Fruit fly (Drosophila melanogaster) whole organism, embryonic: Measurements from ENCODE around the gene P5cr-2.

ENCODE experiments used
- Asciz ChIP-seq: fragments of 200-800 bp; sonication (Bioruptor generic); optimal IDR thresholded peaks from 2 replicates; lab custom pipeline; 2017; ENCODE audit warnings: missing biosample characterization, mild to moderate bottlenecking, missing genetic modification characterization, missing genetic modification reagents
- B-H2 ChIP-seq: fragments of 200-800 bp; sonication (Bioruptor generic); optimal IDR thresholded peaks from 2 replicates; lab custom pipeline; 2018; ENCODE audit warnings: missing biosample characterization, mild to moderate bottlenecking, missing genetic modification characterization
- CG10654 ChIP-seq: fragments of 200-800 bp; sonication (Bioruptor generic); optimal IDR thresholded peaks from 2 replicates; lab custom pipeline; 2016; ENCODE audit warnings: missing biosample characterization, missing genetic modification characterization
- CG11456 ChIP-seq: fragments of 200-800 bp; sonication (Bioruptor generic); IDR thresholded peaks from 3 replicates; pipeline ENCODE4 v1.3.6; 2022; ENCODE audit warnings: missing biosample characterization, missing genetic modification characterization
- CG12104 ChIP-seq: fragments of 200-800 bp; sonication (Bioruptor generic); optimal IDR thresholded peaks from 3 replicates; lab custom pipeline; 2016; ENCODE audit warnings: missing biosample characterization, missing genetic modification characterization
- CG12659 ChIP-seq: fragments of 200-800 bp; sonication (Bioruptor generic); optimal IDR thresholded peaks from 3 replicates; lab custom pipeline; 2017; ENCODE audit warnings: mild to moderate bottlenecking, missing biosample characterization, missing genetic modification reagents, missing genetic modification characterization
- CG13123 ChIP-seq: fragments of 200-800 bp; sonication (Bioruptor generic); optimal IDR thresholded peaks from 2 replicates; lab custom pipeline; 2016; ENCODE audit warnings: missing biosample characterization, missing genetic modification characterization
- CG13424 ChIP-seq: fragments of 200-800 bp; sonication (Bioruptor generic); optimal IDR thresholded peaks from 2 replicates; lab custom pipeline; 2019; ENCODE audit warnings: missing biosample characterization, mild to moderate bottlenecking, missing genetic modification characterization, moderate library complexity
- CG14014 ChIP-seq: fragments of 200-800 bp; sonication (Bioruptor generic); IDR thresholded peaks from 2 replicates; pipeline ENCODE4 v1.3.6; 2022; ENCODE audit warnings: missing biosample characterization, missing genetic modification characterization
- CG14667 ChIP-seq: fragments of 200-800 bp; sonication (Bioruptor generic); IDR thresholded peaks from 2 replicates; pipeline ENCODE4 v1.3.6; 2022; ENCODE audit warnings: missing biosample characterization, missing genetic modification characterization
- CG15073 ChIP-seq: fragments of 200-800 bp; sonication (Bioruptor generic); optimal IDR thresholded peaks from 2 replicates; lab custom pipeline; 2016; ENCODE audit warnings: missing biosample characterization, missing genetic modification characterization
- CG1603 ChIP-seq: fragments of 200-800 bp; sonication (Bioruptor generic); optimal IDR thresholded peaks from 2 replicates; lab custom pipeline; 2019; ENCODE audit warnings: missing biosample characterization, mild to moderate bottlenecking, missing genetic modification characterization, moderate library complexity
- CG2678 ChIP-seq: fragments of 200-800 bp; sonication (Bioruptor generic); optimal IDR thresholded peaks from 3 replicates; lab custom pipeline; 2019; ENCODE audit warnings: missing biosample characterization, mild to moderate bottlenecking, missing genetic modification characterization, moderate library complexity
- CG7987 ChIP-seq: fragments of 200-800 bp; sonication (Bioruptor generic); optimal IDR thresholded peaks from 2 replicates; lab custom pipeline; 2018; ENCODE audit warnings: missing biosample characterization, mild to moderate bottlenecking, missing genetic modification characterization, moderate library complexity
- CG8924 ChIP-seq: fragments of 200-800 bp; optimal IDR thresholded peaks from 3 replicates; lab custom pipeline; 2019; ENCODE audit warnings: missing biosample characterization, mild to moderate bottlenecking, missing genetic modification characterization, moderate library complexity
- Dad ChIP-seq: fragments of 200-800 bp; sonication (Bioruptor generic); optimal IDR thresholded peaks from 3 replicates; lab custom pipeline; 2016; ENCODE audit warnings: missing biosample characterization, missing genetic modification characterization
- Dbx ChIP-seq: fragments of 200-800 bp; sonication (Bioruptor generic); IDR thresholded peaks from 3 replicates; pipeline ENCODE4 v1.3.6; 2022; ENCODE audit warnings: missing biosample characterization, missing genetic modification characterization
- HLH3B ChIP-seq: fragments of 200-800 bp; sonication (Bioruptor generic); IDR thresholded peaks from 2 replicates; pipeline ENCODE4 v1.3.6; 2022; ENCODE audit warnings: missing biosample characterization, missing genetic modification characterization
- Med ChIP-seq: fragments of 200-800 bp; sonication (Bioruptor generic); peaks from one replicate; lab custom pipeline; 2016; ENCODE audit warnings: missing biosample characterization, missing genetic modification characterization, mild to moderate bottlenecking, inconsistent platforms, moderate library complexity
- Myb ChIP-seq: fragments of 200-800 bp; sonication (Bioruptor generic); optimal IDR thresholded peaks from 2 replicates; lab custom pipeline; 2016; ENCODE audit warnings: missing biosample characterization, missing genetic modification characterization
- NFAT ChIP-seq: fragments of 200-800 bp; sonication (Bioruptor generic); IDR thresholded peaks from 2 replicates; pipeline ENCODE4 v1.3.6; 2022; ENCODE audit warnings: missing biosample characterization, missing genetic modification characterization
- Neu2 ChIP-seq: fragments of 200-800 bp; sonication (Bioruptor generic); optimal IDR thresholded peaks from 3 replicates; lab custom pipeline; 2016; ENCODE audit warnings: missing biosample characterization, missing genetic modification characterization, borderline replicate concordance
- Opbp ChIP-seq: fragments of 200-800 bp; sonication (Bioruptor generic); IDR thresholded peaks from 3 replicates; pipeline ENCODE4 v1.3.6; 2022; ENCODE audit warnings: missing biosample characterization, missing genetic modification characterization; ENCODE audit not compliant: partially characterized antibody
- Sox102F ChIP-seq: fragments of 200-800 bp; sonication (Bioruptor generic); optimal IDR thresholded peaks from 2 replicates; lab custom pipeline; 2018; ENCODE audit warnings: missing biosample characterization, mild to moderate bottlenecking, missing genetic modification characterization, moderate library complexity
- Xrp1 ChIP-seq: fragments of 200-800 bp; sonication (Bioruptor generic); IDR thresholded peaks from 2 replicates; pipeline ENCODE4 v1.3.6; 2022; ENCODE audit warnings: missing biosample characterization, missing genetic modification characterization
- YL-1 ChIP-seq: fragments of 200-800 bp; sonication (Bioruptor generic); optimal IDR thresholded peaks from 3 replicates; lab custom pipeline; 2017; ENCODE audit warnings: missing biosample characterization, mild to moderate bottlenecking, missing genetic modification characterization
- abd-A ChIP-seq: fragments of 200-800 bp; sonication (Bioruptor generic); optimal IDR thresholded peaks from 3 replicates; lab custom pipeline; 2019; ENCODE audit warnings: missing biosample characterization, mild to moderate bottlenecking, missing genetic modification characterization, moderate library complexity
- aop ChIP-seq: fragments of 200-800 bp; sonication (Bioruptor generic); IDR thresholded peaks from 2 replicates; pipeline ENCODE4 v1.3.6; 2022; ENCODE audit warnings: missing biosample characterization, missing genetic modification characterization
- bab2 ChIP-seq: fragments of 200-800 bp; sonication (Bioruptor generic); optimal IDR thresholded peaks from 2 replicates; lab custom pipeline; 2016; ENCODE audit warnings: missing biosample characterization, missing genetic modification characterization
- chinmo ChIP-seq: fragments of 200-800 bp; sonication (Bioruptor generic); IDR thresholded peaks from 4 replicates; pipeline ENCODE4 v1.3.6; 2022; ENCODE audit warnings: missing biosample characterization, missing genetic modification characterization; ENCODE audit not compliant: partially characterized antibody
- chm ChIP-seq: fragments of 200-800 bp; sonication (Bioruptor generic); IDR thresholded peaks from 2 replicates; pipeline ENCODE4 v1.3.6; 2022; ENCODE audit warnings: missing biosample characterization, missing genetic modification characterization
- dmrt11E ChIP-seq: fragments of 200-800 bp; sonication (Bioruptor generic); optimal IDR thresholded peaks from 3 replicates; lab custom pipeline; 2018; ENCODE audit warnings: missing biosample characterization, mild to moderate bottlenecking, missing genetic modification characterization, moderate library complexity
- jumu ChIP-seq: fragments of 200-800 bp; sonication (Bioruptor generic); optimal IDR thresholded peaks from 3 replicates; lab custom pipeline; 2016; ENCODE audit warnings: missing biosample characterization, missing genetic modification characterization
- kah ChIP-seq: fragments of 200-800 bp; sonication (Bioruptor generic); optimal IDR thresholded peaks from 2 replicates; lab custom pipeline; 2018; ENCODE audit warnings: missing biosample characterization, mild to moderate bottlenecking, missing genetic modification characterization
- lab ChIP-seq: fragments of 200-800 bp; sonication (Bioruptor generic); optimal IDR thresholded peaks from 3 replicates; lab custom pipeline; 2017; ENCODE audit warnings: missing biosample characterization, missing genetic modification characterization, mild to moderate bottlenecking, moderate library complexity, missing genetic modification reagents
- pho ChIP-seq: fragments of 200-800 bp; sonication (Bioruptor generic); optimal IDR thresholded peaks from 2 replicates; lab custom pipeline; 2016; ENCODE audit warnings: missing biosample characterization, missing genetic modification characterization
- pum ChIP-seq: fragments of 200-800 bp; sonication (Bioruptor generic); optimal IDR thresholded peaks from 2 replicates; lab custom pipeline; 2016; ENCODE audit warnings: missing biosample characterization, missing genetic modification characterization
- pzg ChIP-seq: fragments of 200-800 bp; sonication (Bioruptor generic); optimal IDR thresholded peaks from 3 replicates; lab custom pipeline; 2018; ENCODE audit warnings: missing biosample characterization, mild to moderate bottlenecking, missing genetic modification characterization, moderate library complexity
- so ChIP-seq: fragments of 200-800 bp; sonication (Bioruptor generic); IDR thresholded peaks from 3 replicates; pipeline ENCODE4 v1.3.6; 2022; ENCODE audit warnings: missing biosample characterization, missing genetic modification characterization
- toy ChIP-seq: fragments of 200-800 bp; sonication (Bioruptor generic); IDR thresholded peaks from 2 replicates; pipeline ENCODE4 v1.3.6; 2022; ENCODE audit warnings: missing biosample characterization, missing genetic modification characterization
- unc-4 ChIP-seq: fragments of 200-800 bp; sonication (Bioruptor generic); IDR thresholded peaks from 2 replicates; pipeline ENCODE4 v1.3.6; 2022; ENCODE audit warnings: missing biosample characterization, missing genetic modification characterization; ENCODE audit not compliant: partially characterized antibody
- yki ChIP-seq: fragments of >200 bp; optimal IDR thresholded peaks from 3 replicates; lab custom pipeline; 2018

The P5cr-2 gene

DNA sequence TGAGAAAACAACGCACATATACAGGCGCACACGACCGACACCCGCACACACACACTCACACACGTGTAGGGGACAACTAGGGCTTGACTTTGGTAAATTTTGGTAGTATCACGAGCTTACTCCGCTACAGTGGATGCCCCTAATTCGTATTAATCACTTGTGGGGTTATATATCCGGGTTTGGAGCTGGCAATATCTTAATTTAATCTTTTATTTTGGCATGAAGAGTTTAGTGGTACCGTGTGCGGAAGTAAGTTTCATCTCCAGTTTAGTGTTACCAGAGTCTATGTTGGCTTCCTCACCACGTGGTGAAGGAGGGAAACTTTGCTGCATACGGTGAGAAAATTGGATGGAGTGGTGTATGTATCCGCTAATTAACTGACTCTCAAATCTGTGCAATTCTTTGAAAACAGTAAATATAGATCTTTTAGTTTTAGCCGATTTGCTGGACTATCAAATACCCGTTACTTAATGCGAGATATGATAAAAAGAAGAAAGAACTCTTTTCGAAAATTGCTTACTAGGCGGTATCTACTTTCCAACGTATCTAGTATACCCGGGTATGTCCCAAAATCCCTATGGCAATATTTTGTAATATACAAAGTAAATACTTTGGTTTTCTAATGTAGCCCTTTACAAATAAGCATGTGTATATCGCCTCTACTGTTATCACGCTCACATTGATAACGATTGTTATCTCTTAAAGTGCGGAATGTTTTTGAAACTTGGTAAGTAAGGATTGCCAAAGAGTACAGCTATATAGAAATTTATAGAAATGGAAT is at the start of gene P5cr-2, which contains the start of gene CG5823 (continued):
- TF ChIP-seq CG1603 (tag; lab: Kevin White, UChicago) (peak; percentile 73), CG12659 (GFP tag; lab: Kevin White, UChicago) (peak; percentile 58), CG11456 (no peak), CG15073 (GFP tag; lab: Kevin White, UChicago) (no peak), abd-A (tag; lab: Kevin White, UChicago) (no peak), CG14014 (GFP tag; lab: Robert Waterston, UW) (peak; percentile 71), pzg (GFP tag; lab: Kevin White, UChicago) (peak; percentile 87), bab2 (peak; percentile 89), chinmo (GFP tag; lab: Robert Waterston, UW) (no peak), CG8924 (tag; lab: Kevin White, UChicago) (no peak), CG10654 (GFP tag; lab: Kevin White, UChicago) (peak; percentile 6), unc-4 (GFP tag; lab: Robert Waterston, UW) (peak; percentile 40; the same call in 1 of the 2 replicates), CG12104 (GFP tag; lab: Kevin White, UChicago) (peak; percentile 56), YL-1 (peak; percentile 50), Dad (GFP tag; lab: Kevin White, UChicago) (peak; percentile 14), aop (no peak), B-H2 (GFP tag; lab: Kevin White, UChicago) (peak; percentile 38), dmrt11E (peak; percentile 39), Med (GFP tag; lab: Kevin White, UChicago) (peak; percentile 72), Asciz (GFP tag; lab: Kevin White, UChicago) (peak; percentile 60), CG2678 (tag; lab: Kevin White, UChicago) (peak; percentile 27), NFAT (GFP tag; lab: Robert Waterston, UW) (no peak), pum (GFP tag; lab: Kevin White, UChicago) (no peak), Xrp1 (GFP tag; lab: Robert Waterston, UW) (no peak), lab (GFP tag; lab: Kevin White, UChicago) (peak; percentile 50), chm (GFP tag; lab: Robert Waterston, UW) (peak; percentile 79), Dbx (GFP tag; lab: Robert Waterston, UW) (peak; percentile 55; the same call in 1 of the 3 replicates), Myb (GFP tag; lab: Kevin White, UChicago) (peak; percentile 90), pho (peak; percentile 76), toy (GFP tag; lab: Robert Waterston, UW) (no peak), so (GFP tag; lab: Robert Waterston, UW) (no peak; the same call in 2 of the 3 replicates), yki (lab: Kevin White, UChicago) (peak; percentile 15), kah (GFP tag; lab: Kevin White, UChicago) (no peak), Sox102F (GFP tag; lab: Kevin White, UChicago) (peak; percentile 43), HLH3B (GFP tag; lab: Robert Waterston, UW) (peak; percentile 23; the same call in 1 of the 2 replicates), Opbp (GFP tag; lab: Robert Waterston, UW) (0 out of 3 replicates have a peak, but pooled peaks have one; percentile 5), Neu2 (GFP tag; lab: Kevin White, UChicago) (no peak), jumu (GFP tag; lab: Kevin White, UChicago) (no peak), CG14667 (no peak), CG7987 (GFP tag; lab: Kevin White, UChicago) (peak; percentile 80), CG13424 (tag; lab: Kevin White, UChicago) (peak; percentile 60), CG13123 (peak; percentile 81)
- TF ChIP-seq, all 482 proteins: peak for 271
